Fruit fly (Drosophila melanogaster): ENCODE results near the gene CG13454.

dm6 chr3L:15539903-15540409 is 23.1 kb upstream of the CG13454 start:
- TF ChIP-seq Sin3A (optimal IDR thresholded peaks at IDR 0.05) (no peak), psq (optimal IDR thresholded peaks at IDR 0.05) (no peak), insv (optimal IDR thresholded peaks at IDR 0.05) (no peak), ttk (optimal IDR thresholded peaks at IDR 0.05) (no peak)
